Worm (Caenorhabditis elegans) whole organism, midembryonic: ENCODE measurements around the gene F40F9.3.

Experiments used
- flt-1 ChIP-seq: fragments of 200-800 bp; sonication (Bioruptor generic); IDR thresholded peaks from 2 replicates; pipeline ENCODE4 v1.3.6; 2022; ENCODE audit warnings: missing genetic modification characterization, missing compliant biosample characterization
- klf-2 ChIP-seq: fragments of 200-800 bp; sonication (Bioruptor generic); conservative IDR thresholded peaks from 2 replicates; pipeline ENCODE4 v1.3.6; 2022; ENCODE audit warnings: missing genetic modification reagents, missing genetic modification characterization, missing compliant biosample characterization
- med-1 ChIP-seq: sonication (generic microtip); optimal IDR thresholded peaks from 2 replicates; lab custom pipeline; 2017; ENCODE audit warnings: missing genetic modification characterization, mild to moderate bottlenecking, missing compliant biosample characterization, antibody characterized with exemption, missing genetic modification reagents; ENCODE audit not compliant: insufficient read depth
- ref-1 ChIP-seq: fragments of 200-800 bp; sonication (Bioruptor generic); conservative IDR thresholded peaks from 2 replicates; pipeline ENCODE4 v1.3.6; 2022; ENCODE audit warnings: missing genetic modification reagents, missing genetic modification characterization, missing compliant biosample characterization
- tab-1 ChIP-seq: fragments of 200-800 bp; sonication (Bioruptor generic); IDR thresholded peaks from 2 replicates; pipeline ENCODE4 v1.3.6; 2022; ENCODE audit warnings: missing genetic modification characterization, missing compliant biosample characterization
- ztf-23 ChIP-seq: fragments of 200-800 bp; sonication (Bioruptor generic); IDR thresholded peaks from 2 replicates; pipeline ENCODE4 v1.3.6; 2022; ENCODE audit warnings: missing genetic modification reagents, missing genetic modification characterization, missing compliant biosample characterization

DNA sequence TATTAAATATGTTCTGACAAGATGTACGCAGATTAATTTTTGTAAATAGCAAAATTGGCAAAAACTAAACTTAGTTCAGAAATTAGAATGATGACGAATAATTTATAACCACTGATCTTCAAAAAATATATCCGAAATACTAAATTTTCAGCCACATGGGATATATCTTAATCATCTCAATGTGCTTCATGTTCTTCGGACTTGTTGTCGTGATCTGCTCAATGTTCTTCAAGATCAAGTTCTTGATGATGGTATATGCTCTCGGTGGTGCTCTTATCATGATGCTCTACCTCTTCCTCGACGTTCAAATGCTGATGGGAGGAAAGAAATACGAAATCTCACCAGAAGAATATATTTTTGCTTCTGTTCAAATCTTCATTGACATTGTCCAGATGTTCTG lies 8.4 kb upstream of the F40F9.3 start:
- TF ChIP-seq klf-2 (no peak), ztf-23 (GFP tag; lab: Robert Waterston, UW) (no peak), ref-1 (GFP tag; lab: Robert Waterston, UW) (no peak), flt-1 (GFP tag; lab: Robert Waterston, UW) (no peak), med-1 (no peak), tab-1 (GFP tag; lab: Robert Waterston, UW) (no peak)
